Worm (Caenorhabditis elegans): Measurements from ENCODE around the gene C09F12.2.
A peak's percentile ranks its signal among the peaks of the same experiment; 100 is the strongest.

The C09F12.2 gene

DNA sequence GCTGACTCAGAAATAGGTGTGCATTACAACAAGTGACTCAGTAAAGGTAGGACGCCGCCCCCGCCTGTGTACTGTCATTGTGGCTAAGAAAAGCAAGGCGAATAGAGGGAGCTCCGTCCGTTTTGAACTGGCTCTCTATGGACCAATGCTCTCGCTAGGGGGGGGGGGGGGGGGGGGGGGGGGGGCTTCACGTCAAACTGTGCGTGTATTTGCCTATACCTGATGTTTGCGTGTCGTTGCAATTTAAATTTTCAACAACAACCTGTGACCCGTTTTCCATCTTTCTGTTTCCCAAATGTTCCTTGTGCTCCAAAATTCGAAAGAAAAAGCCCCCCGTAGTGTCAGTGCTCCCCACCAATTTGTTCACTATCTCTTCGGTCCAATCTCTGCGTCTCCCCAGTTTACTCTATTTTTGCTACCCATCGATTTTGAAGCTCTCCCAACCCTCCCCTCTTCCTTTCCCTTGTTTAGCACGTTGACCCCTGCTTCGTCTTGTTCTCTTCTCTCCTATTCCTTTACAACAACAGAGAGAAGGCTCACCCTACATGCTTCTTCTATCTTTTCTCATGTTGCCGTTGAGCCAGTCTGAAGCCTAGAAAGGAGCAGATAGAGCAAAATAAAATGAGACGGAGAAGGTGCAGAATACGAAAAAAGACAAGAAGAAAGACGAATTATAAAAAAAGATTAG lies 19.1 kb upstream of the C09F12.2 start (continued):
- TF ChIP-seq nhr-47 (tag; optimal IDR thresholded peaks at IDR 0.05) (peak; percentile 40), hpl-2 (GFP tag; optimal IDR thresholded peaks at IDR 0.05) (no peak), nhr-90 (tag; optimal IDR thresholded peaks at IDR 0.05; ENCODE audit: poor library complexity) (no peak), alr-1 (tag; optimal IDR thresholded peaks at IDR 0.05; ENCODE audit: borderline replicate concordance) (no peak), nhr-11 (tag; optimal IDR thresholded peaks at IDR 0.05) (no peak), efl-1 (optimal IDR thresholded peaks at IDR 0.05) (no peak), efl-1 (GFP tag; optimal IDR thresholded peaks at IDR 0.05 in 1 of 2) (no peak), C04F5.9 (tag; optimal IDR thresholded peaks at IDR 0.05) (no peak), elt-2 (tag; optimal IDR thresholded peaks at IDR 0.05) (peak; percentile 17), fkh-10 (GFP tag; optimal IDR thresholded peaks at IDR 0.05) (peak; percentile 72), mef-2 (tag; optimal IDR thresholded peaks at IDR 0.05) (no peak), elt-3 (tag; optimal IDR thresholded peaks at IDR 0.05) (no peak), hlh-17 (GFP tag; optimal IDR thresholded peaks at IDR 0.05; ENCODE audit: borderline replicate concordance) (no peak), aha-1 (tag; optimal IDR thresholded peaks at IDR 0.05) (no peak), fkh-8 (tag; optimal IDR thresholded peaks at IDR 0.05) (peak; percentile 27), fos-1 (tag; optimal IDR thresholded peaks at IDR 0.05) (no peak), unc-62 (GFP tag; optimal IDR thresholded peaks at IDR 0.05) (no peak), nhr-84 (tag; optimal IDR thresholded peaks at IDR 0.05) (no peak), ceh-63 (GFP tag; optimal IDR thresholded peaks at IDR 0.05) (no peak), dsc-1 (tag; optimal IDR thresholded peaks at IDR 0.05) (peak; percentile 6), ces-1 (GFP tag; optimal IDR thresholded peaks at IDR 0.05) (no peak), hlh-4 (tag; optimal IDR thresholded peaks at IDR 0.05) (no peak), lir-3 (tag; optimal IDR thresholded peaks at IDR 0.05; ENCODE audit: poor library complexity) (no peak), sox-4 (tag; optimal IDR thresholded peaks at IDR 0.05) (no peak), F16B12.6 (tag; optimal IDR thresholded peaks at IDR 0.05) (no peak), lin-15B (tag; optimal IDR thresholded peaks at IDR 0.05) (no peak), jun-1 (tag; optimal IDR thresholded peaks at IDR 0.05) (no peak), vab-15 (tag; optimal IDR thresholded peaks at IDR 0.05) (no peak), grh-1 (GFP tag; IDR thresholded peaks at IDR 0.05) (no peak), ets-5 (GFP tag; IDR thresholded peaks at IDR 0.05) (no peak), tlp-1 (tag; optimal IDR thresholded peaks at IDR 0.05) (no peak), skn-1 (tag; optimal IDR thresholded peaks at IDR 0.05) (no peak), sup-37 (GFP tag; optimal IDR thresholded peaks at IDR 0.05) (no peak), lin-35 (GFP tag; optimal IDR thresholded peaks at IDR 0.05) (peak in 1 of 2 experiments; percentile 7), lin-39 (tag; optimal IDR thresholded peaks at IDR 0.05) (no peak), mab-9 (GFP tag; IDR thresholded peaks at IDR 0.05) (no peak), swsn-7 (tag; optimal IDR thresholded peaks at IDR 0.05) (peak; percentile 40), unc-86 (tag; optimal IDR thresholded peaks at IDR 0.05) (peak; percentile 19), rnt-1 (tag; optimal IDR thresholded peaks at IDR 0.05) (peak; percentile 18), sptf-1 (tag; optimal IDR thresholded peaks at IDR 0.05) (no peak), blmp-1 (tag; optimal IDR thresholded peaks at IDR 0.05) (no peak), pqm-1 (tag; optimal IDR thresholded peaks at IDR 0.05) (no peak), unc-98 (GFP tag; IDR thresholded peaks at IDR 0.05) (no peak), ztf-11 (tag; optimal IDR thresholded peaks at IDR 0.05) (no peak), ztf-4 (tag; optimal IDR thresholded peaks at IDR 0.05) (no peak), C34B4.2 (tag; optimal IDR thresholded peaks at IDR 0.05) (no peak), ceh-8 (GFP tag; optimal IDR thresholded peaks at IDR 0.05) (no peak), Y116A8C.19 (tag; optimal IDR thresholded peaks at IDR 0.05; ENCODE audit: borderline replicate concordance) (no peak), ceh-82 (tag; optimal IDR thresholded peaks at IDR 0.05) (peak in 2 of 3 experiments; percentile 40 to 48), snpc-4 (tag; optimal IDR thresholded peaks at IDR 0.05) (no peak), C16A3.4 (tag; optimal IDR thresholded peaks at IDR 0.05) (no peak), pax-3 (tag; optimal IDR thresholded peaks at IDR 0.05) (no peak)
